Fruit fly (Drosophila melanogaster): Measurements from ENCODE around the gene Cog4.

- TF ChIP-seq psq (GFP tag; optimal IDR thresholded peaks at IDR 0.05) = no peak
- no peak for TF ChIP-seq Jra (GFP tag; optimal IDR thresholded peaks at IDR 0.05)
- TF ChIP-seq Mio (GFP tag; optimal IDR thresholded peaks at IDR 0.05) = no peak
- TF ChIP-seq woc (GFP tag; optimal IDR thresholded peaks at IDR 0.05) = no peak
- no peak for TF ChIP-seq Hr78 (GFP tag; optimal IDR thresholded peaks at IDR 0.05)
- no peak for TF ChIP-seq Myc (optimal IDR thresholded peaks at IDR 0.05)
- no peak for TF ChIP-seq jim (GFP tag; optimal IDR thresholded peaks at IDR 0.05)
- no peak for TF ChIP-seq N (GFP tag; optimal IDR thresholded peaks at IDR 0.05)
- no peak for TF ChIP-seq br (GFP tag; optimal IDR thresholded peaks at IDR 0.05)
Observed at dm6 chr2L:10497106-10497800, 8.8 kb upstream of the Cog4 start.
